Fruit fly (Drosophila melanogaster): Measurements from ENCODE around the gene Scgbeta.

- TF ChIP-seq CG7101 (tag; optimal IDR thresholded peaks at IDR 0.05) (no peak), tj (GFP tag; optimal IDR thresholded peaks at IDR 0.05) (no peak)
These were observed 43.0 kb downstream of the Scgbeta start for dm6 chr3R:12379249-12379648.

Data from whole organism, adult.